Worm (Caenorhabditis elegans) whole organism, L4/young adult: ENCODE data around the gene R10H10.4.
A peak's percentile ranks its signal among the peaks of the same experiment; 100 is the strongest.

Experiments
- W03F9.2 ChIP-seq: fragments of 150-350 bp; optimal IDR thresholded peaks from 2 replicates; lab custom pipeline; 2014; ENCODE audit warnings: missing biosample characterization, missing genetic modification characterization
- dao-5 ChIP-seq: sonication (generic microtip); optimal IDR thresholded peaks from 2 replicates; lab custom pipeline; 2016; ENCODE audit warnings: missing genotype, missing genetic modification characterization, moderate library complexity, missing compliant biosample characterization
- him-1 ChIP-seq: sonication (generic microtip); optimal IDR thresholded peaks from 2 replicates; lab custom pipeline; 2016; ENCODE audit warnings: missing genotype, missing genetic modification reagents, missing genetic modification characterization, missing compliant biosample characterization

R10H10.4 gene

ce11 chrIV:10409377-10409776, 14.6 kb upstream of the R10H10.4 start, which contains the start of gene rfk-1:
rfk-1 (minus strand) TSS chrIV:10409477.
- TF ChIP-seq W03F9.2 (tag; lab: Kevin White, UChicago) (no peak), him-1 (tag; lab: Kevin White, UChicago) (no peak), dao-5 (no peak)

DNA sequence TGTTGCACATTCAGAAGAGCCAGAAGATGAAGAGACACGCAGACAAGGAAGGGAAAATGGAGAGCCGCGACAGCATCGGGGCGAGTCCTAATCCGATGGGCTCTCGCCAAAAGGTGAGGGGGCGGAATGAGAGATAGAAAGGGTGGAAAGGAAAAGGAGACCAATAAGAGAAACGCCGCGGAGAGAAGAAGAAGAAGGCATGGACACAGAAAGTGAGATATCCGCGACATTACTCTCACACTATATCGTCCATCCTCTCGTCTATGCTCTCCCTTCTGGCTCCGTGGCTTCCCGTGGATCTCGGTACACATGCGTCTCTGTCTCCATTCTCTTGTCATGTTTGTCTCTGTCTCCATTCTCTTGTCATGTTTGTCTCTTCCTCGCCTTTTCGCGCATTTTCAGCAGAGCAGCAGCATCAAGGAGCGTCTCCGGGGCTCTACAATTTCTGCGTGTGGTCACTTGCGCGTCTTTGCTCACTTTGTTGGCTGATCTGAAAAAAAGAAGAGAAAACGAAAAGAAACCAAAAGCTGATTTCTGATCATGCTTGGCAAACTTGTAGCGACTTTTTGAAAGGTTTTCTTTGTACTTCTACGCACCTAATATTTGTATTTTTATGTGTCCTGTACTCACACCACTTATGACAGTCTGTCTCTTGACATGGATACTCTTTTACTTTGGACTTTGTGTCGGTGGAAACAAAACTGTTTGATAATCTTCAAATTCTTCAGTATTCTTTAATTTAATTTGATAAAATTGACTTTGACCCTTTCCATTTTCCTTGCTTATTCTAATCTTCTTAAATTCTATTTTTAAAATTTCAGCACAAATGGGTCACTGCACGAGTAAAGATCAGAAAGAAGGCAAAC, 8.7 kb upstream of the R10H10.4 start, which contains the start of gene gpa-7:
TSS of gene gpa-7 (plus strand) at position 816 of the 866 bp plus-strand sequence.
- TF ChIP-seq dao-5, result no peak
- TF ChIP-seq W03F9.2 (tag; lab: Kevin White, UChicago), result no peak
- peak; percentile 80 for TF ChIP-seq him-1 (tag; lab: Kevin White, UChicago)

ce11 chrIV:10398244-10398643, 3.5 kb upstream of the R10H10.4 start:
- TF ChIP-seq W03F9.2 (tag; lab: Kevin White, UChicago), result no peak
- no peak for TF ChIP-seq dao-5
- no peak for TF ChIP-seq him-1 (tag; lab: Kevin White, UChicago)

DNA sequence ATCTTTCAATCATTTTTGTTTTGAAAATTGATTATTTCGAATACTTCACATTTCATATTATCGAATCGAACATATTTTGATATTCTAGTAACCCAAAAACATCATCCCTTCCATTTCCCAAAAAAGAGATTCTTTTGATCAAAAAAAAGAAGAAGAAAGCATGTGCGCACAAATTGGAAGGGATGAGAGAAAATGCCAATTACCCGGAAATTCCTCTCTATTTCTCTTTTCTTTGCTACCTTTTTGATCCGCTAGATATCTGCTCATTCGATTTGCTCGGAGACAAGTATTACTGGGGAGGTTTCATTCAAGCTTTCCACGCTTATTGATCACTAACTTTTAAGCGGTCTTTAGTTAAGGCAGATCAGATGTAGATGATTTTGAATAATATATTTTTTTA, 2.1 kb upstream of the R10H10.4 start:
- TF ChIP-seq him-1 (tag; lab: Kevin White, UChicago), result peak; percentile 1
- no peak for TF ChIP-seq dao-5

DNA sequence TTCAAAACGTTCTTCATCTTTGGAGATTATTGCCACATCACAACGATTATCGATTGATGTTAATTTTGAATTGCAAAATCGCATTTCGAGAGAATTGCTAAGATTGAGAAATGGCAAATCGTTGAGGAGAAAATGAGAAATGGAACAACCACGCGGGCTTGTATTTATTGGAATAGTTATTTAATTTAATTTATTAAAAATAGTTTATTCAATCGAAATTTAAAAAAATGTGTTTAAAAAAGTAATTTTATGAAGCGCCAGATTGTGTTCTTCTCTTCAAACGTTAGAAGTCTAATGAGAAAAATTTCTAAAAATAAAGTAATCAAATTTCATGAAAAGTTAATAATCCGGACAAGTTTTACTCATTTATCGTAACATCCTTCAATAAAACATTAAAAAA, 2.9 kb downstream of the R10H10.4 start, which contains the start of gene spe-26:
TSS of gene spe-26 (minus strand) at position 101 of the 400 bp plus-strand sequence.
- TF ChIP-seq him-1 (tag; lab: Kevin White, UChicago) (no peak), W03F9.2 (tag; lab: Kevin White, UChicago) (no peak), dao-5 (no peak)

ce11 chrIV:10388263-10388662, 6.5 kb downstream of the R10H10.4 start, which contains the start of gene R10H10.3:
R10H10.3 (plus strand) TSS chrIV:10388505.
- TF ChIP-seq dao-5 (no peak), W03F9.2 (tag; lab: Kevin White, UChicago) (no peak), him-1 (tag; lab: Kevin White, UChicago) (no peak)

ce11 chrIV:10387113-10387512, 7.6 kb downstream of the R10H10.4 start, which contains the start of gene nfu-1:
nfu-1 (plus strand) TSS chrIV:10387413.
- TF ChIP-seq dao-5, result no peak
- no peak for TF ChIP-seq him-1 (tag; lab: Kevin White, UChicago)
- no peak for TF ChIP-seq W03F9.2 (tag; lab: Kevin White, UChicago)

ce11 chrIV:10382894-10383293, 11.9 kb downstream of the R10H10.4 start:
- TF ChIP-seq dao-5 (no peak), W03F9.2 (tag; lab: Kevin White, UChicago) (no peak), him-1 (tag; lab: Kevin White, UChicago) (no peak)

ce11 chrIV:10381035-10381434, 13.7 kb downstream of the R10H10.4 start:
- TF ChIP-seq W03F9.2 (tag; lab: Kevin White, UChicago), result no peak
- no peak for TF ChIP-seq dao-5
- no peak for TF ChIP-seq him-1 (tag; lab: Kevin White, UChicago)

DNA sequence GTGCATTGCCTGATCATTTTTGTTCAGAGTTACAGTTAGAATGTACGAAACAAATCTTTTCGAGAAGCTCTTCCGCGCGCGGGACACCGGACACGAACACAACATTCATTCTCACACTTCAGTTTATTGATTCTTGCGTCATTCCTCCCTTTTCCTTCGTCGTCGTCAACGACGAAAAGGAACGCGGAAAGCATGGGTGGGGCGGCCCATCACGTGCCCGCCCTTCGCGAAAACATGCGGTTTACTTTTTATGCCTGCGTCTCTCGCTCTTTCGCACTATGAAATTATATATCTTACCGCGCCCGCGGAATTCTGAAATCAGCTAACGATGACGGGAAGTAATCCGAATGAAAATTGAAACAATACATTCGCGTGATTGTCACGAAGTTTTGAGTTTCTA, 14.1 kb downstream of the R10H10.4 start:
- TF ChIP-seq W03F9.2 (tag; lab: Kevin White, UChicago) (no peak), dao-5 (no peak), him-1 (tag; lab: Kevin White, UChicago) (no peak)

DNA sequence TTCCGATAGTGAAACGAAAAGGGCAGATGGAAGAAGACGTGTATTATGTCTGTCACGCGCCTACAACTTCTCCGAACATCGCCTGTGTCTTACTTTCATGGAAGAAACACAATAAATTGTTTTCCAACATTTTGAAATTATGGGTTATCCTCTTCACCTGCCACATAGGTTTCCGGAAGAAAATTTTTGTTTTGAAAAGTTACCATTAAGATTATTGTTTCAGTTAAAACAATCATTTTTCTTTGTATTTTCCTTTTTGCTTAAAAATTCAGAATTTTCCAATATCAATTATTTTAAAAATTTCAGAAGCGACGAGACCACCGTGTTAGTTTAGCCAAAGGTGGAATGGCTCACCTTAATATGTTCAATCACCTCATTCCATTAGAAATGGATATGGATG, 20.2 kb downstream of the R10H10.4 start, which contains the start of gene mask-1:
TSS of gene mask-1 (plus strand) at position 301 of the 400 bp plus-strand sequence.
- TF ChIP-seq him-1 (tag; lab: Kevin White, UChicago), result no peak
- no peak for TF ChIP-seq dao-5
- TF ChIP-seq W03F9.2 (tag; lab: Kevin White, UChicago), result no peak

- TF ChIP-seq him-1 (tag; lab: Kevin White, UChicago) (no peak), W03F9.2 (tag; lab: Kevin White, UChicago) (peak; percentile 86), dao-5 (no peak)
These were observed 20.9 kb downstream of the R10H10.4 start, which contains the start of gene mpz-5 for ce11 chrIV:10373772-10374288. mpz-5 (minus strand) TSS chrIV:10373822.

DNA sequence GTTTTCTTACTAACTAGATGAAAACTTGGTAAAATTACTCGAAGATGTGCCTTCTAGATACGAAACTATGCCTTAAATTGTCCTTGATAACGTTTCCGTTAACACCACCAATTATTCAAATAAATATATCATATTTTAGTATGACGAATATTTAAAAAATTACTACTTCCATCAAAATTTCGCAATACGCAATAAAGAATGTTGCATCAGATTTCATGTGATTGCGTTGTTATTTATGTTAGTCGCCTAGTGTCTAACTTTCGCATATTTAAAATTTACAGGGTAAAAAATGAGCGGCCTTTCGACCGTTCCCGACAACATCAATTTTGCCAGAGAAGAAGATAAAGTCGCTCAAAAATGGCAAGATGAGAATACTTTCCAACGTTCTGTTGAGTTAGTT, 26.4 kb downstream of the R10H10.4 start, which contains the start of gene iars-1:
TSS of gene iars-1 (plus strand) at position 276 of the 400 bp plus-strand sequence.
- TF ChIP-seq dao-5 (no peak), him-1 (tag; lab: Kevin White, UChicago) (no peak), W03F9.2 (tag; lab: Kevin White, UChicago) (no peak)

ce11 chrIV:10367740-10368246, 27.0 kb downstream of the R10H10.4 start, which contains the start of gene pges-2:
pges-2 (minus strand) TSS chrIV:10367790.
- TF ChIP-seq W03F9.2 (tag; lab: Kevin White, UChicago), result peak; percentile 44
- no peak for TF ChIP-seq dao-5
- no peak for TF ChIP-seq him-1 (tag; lab: Kevin White, UChicago)
